Fruit fly (Drosophila melanogaster) whole organism, embryonic: Measurements from ENCODE around the gene CG17168.

Source experiments
- Asciz ChIP-seq: fragments of 200-800 bp; sonication (Bioruptor generic); optimal IDR thresholded peaks from 2 replicates; lab custom pipeline; 2017; ENCODE audit warnings: missing biosample characterization, mild to moderate bottlenecking, missing genetic modification characterization, missing genetic modification reagents
- BEAF-32 ChIP-seq: fragments of 200-800 bp; sonication (Bioruptor generic); optimal IDR thresholded peaks from 3 replicates; lab custom pipeline; 2017; ENCODE audit warnings: missing biosample characterization, missing genetic modification characterization, mild to moderate bottlenecking, moderate library complexity, missing genetic modification reagents
- Blimp-1 ChIP-seq: fragments of 200-800 bp; sonication (Bioruptor generic); optimal IDR thresholded peaks from 3 replicates; lab custom pipeline; 2018; ENCODE audit warnings: missing biosample characterization, missing genetic modification characterization, mild to moderate bottlenecking, moderate library complexity, missing genetic modification reagents
- CG11247 ChIP-seq: fragments of 200-800 bp; sonication (Bioruptor generic); IDR thresholded peaks from 2 replicates; pipeline ENCODE4 v1.3.6; 2022; ENCODE audit warnings: missing biosample characterization, missing genetic modification characterization
- CG11456 ChIP-seq: fragments of 200-800 bp; sonication (Bioruptor generic); IDR thresholded peaks from 3 replicates; pipeline ENCODE4 v1.3.6; 2022; ENCODE audit warnings: missing biosample characterization, missing genetic modification characterization
- CG11723 ChIP-seq: fragments of 200-800 bp; sonication (Bioruptor generic); optimal IDR thresholded peaks from 2 replicates; lab custom pipeline; 2017; ENCODE audit warnings: missing biosample characterization, mild to moderate bottlenecking, missing genetic modification characterization
- CG14050 ChIP-seq: fragments of 200-800 bp; sonication (Bioruptor generic); IDR thresholded peaks from 3 replicates; pipeline ENCODE4 v1.3.6; 2022; ENCODE audit warnings: missing biosample characterization, missing genetic modification characterization
- CG15479 ChIP-seq: fragments of 200-800 bp; sonication (Bioruptor generic); optimal IDR thresholded peaks from 3 replicates; lab custom pipeline; 2019; ENCODE audit warnings: missing biosample characterization, mild to moderate bottlenecking, missing genetic modification characterization, moderate library complexity
- CG1602 ChIP-seq: fragments of 200-800 bp; sonication (Bioruptor generic); optimal IDR thresholded peaks from 3 replicates; lab custom pipeline; 2016; ENCODE audit warnings: missing biosample characterization, missing genetic modification characterization
- CG1647 ChIP-seq: fragments of 200-800 bp; sonication (Bioruptor generic); optimal IDR thresholded peaks from 3 replicates; lab custom pipeline; 2016; ENCODE audit warnings: missing biosample characterization, missing genetic modification characterization
- CG30020 ChIP-seq: fragments of 200-800 bp; optimal IDR thresholded peaks from 2 replicates; lab custom pipeline; 2019; ENCODE audit warnings: missing biosample characterization, mild to moderate bottlenecking, missing genetic modification characterization, moderate library complexity
- CG32767 ChIP-seq: fragments of 200-800 bp; sonication (Bioruptor generic); IDR thresholded peaks from 2 replicates; pipeline ENCODE4 v1.3.6; 2022; ENCODE audit warnings: missing biosample characterization, missing genetic modification characterization
- CG3281 ChIP-seq: fragments of 200-800 bp; sonication (Bioruptor generic); optimal IDR thresholded peaks from 3 replicates; lab custom pipeline; 2017; ENCODE audit warnings: missing biosample characterization, mild to moderate bottlenecking, missing genetic modification characterization
- CG34224 ChIP-seq: fragments of 200-800 bp; sonication (Bioruptor generic); IDR thresholded peaks from 3 replicates; pipeline ENCODE4 v1.3.6; 2022; ENCODE audit warnings: missing biosample characterization, missing genetic modification characterization; ENCODE audit not compliant: partially characterized antibody
- CG34376 ChIP-seq: fragments of 200-800 bp; sonication (Bioruptor generic); optimal IDR thresholded peaks from 2 replicates; lab custom pipeline; 2018; ENCODE audit warnings: missing biosample characterization, mild to moderate bottlenecking, missing genetic modification characterization
- CG4328 ChIP-seq: fragments of 200-800 bp; sonication (Bioruptor generic); optimal IDR thresholded peaks from 3 replicates; lab custom pipeline; 2017; ENCODE audit warnings: missing biosample characterization, missing genetic modification reagents, missing genetic modification characterization
- CG5180 ChIP-seq: fragments of 200-800 bp; sonication (Bioruptor generic); optimal IDR thresholded peaks from 3 replicates; lab custom pipeline; 2017; ENCODE audit warnings: missing biosample characterization, missing genetic modification characterization, mild to moderate bottlenecking, moderate library complexity, missing genetic modification reagents
- CG6254 ChIP-seq: fragments of 200-800 bp; sonication (Bioruptor generic); optimal IDR thresholded peaks from 3 replicates; lab custom pipeline; 2017; ENCODE audit warnings: mild to moderate bottlenecking, missing biosample characterization, missing genetic modification reagents, missing genetic modification characterization
- CG6854 ChIP-seq: fragments of 200-800 bp; sonication (Bioruptor generic); optimal IDR thresholded peaks from 3 replicates; lab custom pipeline; 2017; ENCODE audit warnings: missing biosample characterization, mild to moderate bottlenecking, missing genetic modification characterization
- CG7556 ChIP-seq: fragments of 200-800 bp; sonication (Bioruptor generic); optimal IDR thresholded peaks from 2 replicates; lab custom pipeline; 2017; ENCODE audit warnings: missing biosample characterization, mild to moderate bottlenecking, missing genetic modification characterization
- CG7987 ChIP-seq: fragments of 200-800 bp; sonication (Bioruptor generic); optimal IDR thresholded peaks from 2 replicates; lab custom pipeline; 2018; ENCODE audit warnings: missing biosample characterization, mild to moderate bottlenecking, missing genetic modification characterization, moderate library complexity
- CG8281 ChIP-seq: fragments of 200-800 bp; sonication (Bioruptor generic); optimal IDR thresholded peaks from 2 replicates; lab custom pipeline; 2018; ENCODE audit warnings: missing biosample characterization, mild to moderate bottlenecking, missing genetic modification characterization, moderate library complexity
- CG8388 ChIP-seq: fragments of 200-800 bp; sonication (Bioruptor generic); optimal IDR thresholded peaks from 2 replicates; lab custom pipeline; 2019; ENCODE audit warnings: missing biosample characterization, mild to moderate bottlenecking, missing genetic modification characterization, moderate library complexity
- CG8924 ChIP-seq: fragments of 200-800 bp; optimal IDR thresholded peaks from 3 replicates; lab custom pipeline; 2019; ENCODE audit warnings: missing biosample characterization, mild to moderate bottlenecking, missing genetic modification characterization, moderate library complexity
- Doc2 ChIP-seq: fragments of 200-800 bp; sonication (Bioruptor generic); IDR thresholded peaks from 2 replicates; pipeline ENCODE4 v1.3.6; 2022; ENCODE audit warnings: missing biosample characterization, missing genetic modification characterization
- Drgx ChIP-seq: fragments of 200-800 bp; sonication (Bioruptor generic); IDR thresholded peaks from 2 replicates; pipeline ENCODE4 v1.3.6; 2022; ENCODE audit warnings: missing biosample characterization, missing genetic modification characterization
- ERR ChIP-seq: fragments of 200-800 bp; sonication (Bioruptor generic); optimal IDR thresholded peaks from 2 replicates; lab custom pipeline; 2016; ENCODE audit warnings: missing biosample characterization, missing genetic modification characterization
- HLH4C ChIP-seq: fragments of 200-800 bp; sonication (Bioruptor generic); IDR thresholded peaks from 3 replicates; pipeline ENCODE4 v1.3.6; 2022; ENCODE audit warnings: missing biosample characterization, missing genetic modification characterization; ENCODE audit not compliant: partially characterized antibody
- Hr78 ChIP-seq, 2 experiments: fragments of 200-800 bp in 1 of 2; fragments of >200 bp in 1 of 2; sonication (Bioruptor generic) in 1 of 2; optimal IDR thresholded peaks; 2 replicates each; lab custom pipeline; 2017 to 2019; ENCODE audit warnings: missing biosample characterization in 2 of 2, missing genetic modification characterization in 2 of 2, mild to moderate bottlenecking in 1 of 2, moderate library complexity in 1 of 2
- MBD-R2 ChIP-seq: fragments of 200-800 bp; sonication (Bioruptor generic); IDR thresholded peaks from 2 replicates; pipeline ENCODE4 v1.3.6; 2022; ENCODE audit warnings: missing biosample characterization, missing genetic modification characterization
- Med ChIP-seq: fragments of 200-800 bp; sonication (Bioruptor generic); peaks from one replicate; lab custom pipeline; 2016; ENCODE audit warnings: missing biosample characterization, missing genetic modification characterization, mild to moderate bottlenecking, inconsistent platforms, moderate library complexity
- Meics ChIP-seq: fragments of 200-800 bp; sonication (Bioruptor generic); optimal IDR thresholded peaks from 2 replicates; lab custom pipeline; 2017; ENCODE audit warnings: missing biosample characterization, mild to moderate bottlenecking, missing genetic modification characterization
- Pdp1 ChIP-seq, 2 experiments: fragments of 200-800 bp; sonication (Bioruptor generic); optimal IDR thresholded peaks; 3 replicates each; lab custom pipeline; 2016; ENCODE audit warnings: missing biosample characterization in 2 of 2, missing genetic modification characterization in 2 of 2, mild to moderate bottlenecking in 1 of 2, moderate library complexity in 1 of 2
- Sox100B ChIP-seq: fragments of 200-800 bp; sonication (Bioruptor generic); optimal IDR thresholded peaks from 3 replicates; lab custom pipeline; 2018; ENCODE audit warnings: missing biosample characterization, mild to moderate bottlenecking, missing genetic modification characterization
- amos ChIP-seq: fragments of 200-800 bp; sonication (Bioruptor generic); IDR thresholded peaks from 2 replicates; pipeline ENCODE4 v1.3.6; 2022; ENCODE audit warnings: missing biosample characterization, missing genetic modification characterization; ENCODE audit not compliant: partially characterized antibody
- ase ChIP-seq: fragments of 200-800 bp; sonication (Bioruptor generic); IDR thresholded peaks from 3 replicates; pipeline ENCODE4 v1.3.6; 2022; ENCODE audit warnings: missing biosample characterization, missing genetic modification characterization
- az2 ChIP-seq: fragments of 200-800 bp; sonication (Bioruptor generic); optimal IDR thresholded peaks from 3 replicates; lab custom pipeline; 2016; ENCODE audit warnings: missing biosample characterization, missing genetic modification characterization
- btn ChIP-seq: fragments of 200-800 bp; sonication (Bioruptor generic); optimal IDR thresholded peaks from 2 replicates; lab custom pipeline; 2016; ENCODE audit warnings: missing biosample characterization, missing genetic modification characterization
- cas ChIP-seq: fragments of 200-800 bp; sonication (Bioruptor generic); IDR thresholded peaks from 2 replicates; pipeline ENCODE4 v1.3.6; 2022; ENCODE audit warnings: missing biosample characterization, missing genetic modification characterization
- fd96Cb ChIP-seq: fragments of 200-800 bp; sonication (Bioruptor generic); optimal IDR thresholded peaks from 2 replicates; lab custom pipeline; 2018; ENCODE audit warnings: missing biosample characterization, mild to moderate bottlenecking, missing genetic modification characterization, moderate library complexity
- her ChIP-seq: fragments of 200-800 bp; sonication (Bioruptor generic); optimal IDR thresholded peaks from 2 replicates; lab custom pipeline; 2016; ENCODE audit warnings: missing biosample characterization, missing genetic modification characterization
- nau ChIP-seq: fragments of 200-800 bp; sonication (Bioruptor generic); optimal IDR thresholded peaks from 3 replicates; lab custom pipeline; 2017; ENCODE audit warnings: missing biosample characterization, mild to moderate bottlenecking, missing genetic modification characterization, missing genetic modification reagents
- pho ChIP-seq: fragments of 200-800 bp; sonication (Bioruptor generic); optimal IDR thresholded peaks from 2 replicates; lab custom pipeline; 2016; ENCODE audit warnings: missing biosample characterization, missing genetic modification characterization
- repo ChIP-seq: fragments of 200-800 bp; sonication (Bioruptor generic); optimal IDR thresholded peaks from 2 replicates; lab custom pipeline; 2016; ENCODE audit warnings: missing biosample characterization, missing genetic modification characterization
- sens-2 ChIP-seq: fragments of 200-800 bp; sonication (Bioruptor generic); IDR thresholded peaks from 2 replicates; pipeline ENCODE4 v1.3.6; 2022; ENCODE audit warnings: missing biosample characterization, missing genetic modification characterization
- sima ChIP-seq: fragments of 200-800 bp; sonication (Bioruptor generic); optimal IDR thresholded peaks from 2 replicates; lab custom pipeline; 2016; ENCODE audit warnings: missing biosample characterization, missing genetic modification characterization
- stc ChIP-seq: fragments of 200-800 bp; sonication (Bioruptor generic); IDR thresholded peaks from 2 replicates; pipeline ENCODE4 v1.3.6; 2022; ENCODE audit warnings: missing biosample characterization, missing genetic modification characterization
- stwl ChIP-seq: fragments of 200-800 bp; sonication (Bioruptor generic); optimal IDR thresholded peaks from 3 replicates; lab custom pipeline; 2018; ENCODE audit warnings: missing biosample characterization, mild to moderate bottlenecking, missing genetic modification characterization, moderate library complexity
- wor ChIP-seq: fragments of 200-800 bp; sonication (Bioruptor generic); IDR thresholded peaks from 2 replicates; pipeline ENCODE4 v1.3.6; 2022; ENCODE audit warnings: missing biosample characterization, missing genetic modification characterization
- yki ChIP-seq: fragments of >200 bp; optimal IDR thresholded peaks from 3 replicates; lab custom pipeline; 2018
- zfh2 ChIP-seq: fragments of 200-800 bp; sonication (Bioruptor generic); optimal IDR thresholded peaks from 2 replicates; lab custom pipeline; 2016; ENCODE audit warnings: missing biosample characterization, missing genetic modification characterization

The CG17168 gene

DNA sequence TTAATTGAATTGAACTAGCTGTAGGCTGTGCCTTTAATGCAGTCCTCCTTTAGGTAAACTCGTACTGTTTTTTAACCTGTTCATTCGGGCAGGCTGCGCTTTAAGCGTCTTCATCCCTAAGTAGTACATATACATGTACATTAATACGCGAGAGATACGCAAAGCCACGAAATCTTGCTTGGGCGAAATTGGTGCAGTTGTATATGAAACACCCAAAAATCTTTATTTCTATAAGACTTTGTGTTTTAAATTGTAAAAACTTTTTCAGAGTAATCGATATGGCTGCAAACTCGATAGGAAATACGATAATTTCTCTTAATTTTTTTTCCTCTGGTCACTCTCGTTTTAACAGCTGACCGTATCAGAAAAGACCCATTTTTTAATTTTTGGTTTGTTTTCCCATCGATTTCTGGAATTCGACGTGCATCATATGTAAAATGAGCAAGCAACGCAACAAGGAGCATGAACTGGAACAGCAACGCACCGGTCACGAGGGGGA lies at the start of gene CG17168, which contains the start of gene CG17163:
Gene CG17168, plus strand, starts transcription at position 332 of the 499 bp plus-strand sequence.
Gene CG17163, minus strand, starts transcription at position 303 of the 499 bp plus-strand sequence.
- no peak for TF ChIP-seq Blimp-1 (GFP tag; lab: Kevin White, UChicago)
- no peak for TF ChIP-seq CG7987
- TF ChIP-seq CG32767 (GFP tag; lab: Robert Waterston, UW): no peak
- TF ChIP-seq yki (lab: Kevin White, UChicago): no peak
- TF ChIP-seq CG11456: no peak
- no peak for TF ChIP-seq fd96Cb (tag; lab: Kevin White, UChicago)
- TF ChIP-seq CG6854 (GFP tag; lab: Kevin White, UChicago): no peak
- no peak for TF ChIP-seq amos (GFP tag; lab: Robert Waterston, UW)
- no peak for TF ChIP-seq pho (GFP tag; lab: Kevin White, UChicago)
- no peak for TF ChIP-seq stc (GFP tag; lab: Robert Waterston, UW)
- peak; percentile 12 for TF ChIP-seq stwl (tag; lab: Kevin White, UChicago)
- TF ChIP-seq CG5180 (GFP tag; lab: Kevin White, UChicago): no peak
- 0 out of 3 replicates have a peak, but pooled peaks have one; percentile 11 for TF ChIP-seq CG34224 (GFP tag; lab: Robert Waterston, UW)
- TF ChIP-seq zfh2 (GFP tag; lab: Kevin White, UChicago): no peak
- no peak for TF ChIP-seq az2 (GFP tag; lab: Kevin White, UChicago)
- no peak for TF ChIP-seq CG8281
- no peak for TF ChIP-seq Drgx (GFP tag; lab: Robert Waterston, UW)
- no peak for TF ChIP-seq CG11723 (GFP tag; lab: Kevin White, UChicago)
- TF ChIP-seq CG4328 (GFP tag; lab: Kevin White, UChicago): no peak
- TF ChIP-seq CG34376: no peak
- no peak for TF ChIP-seq CG14050 (GFP tag; lab: Robert Waterston, UW)
- no peak for TF ChIP-seq nau (GFP tag; lab: Kevin White, UChicago)
- TF ChIP-seq repo (GFP tag; lab: Kevin White, UChicago): no peak
- no peak for TF ChIP-seq wor (GFP tag; lab: Robert Waterston, UW)
- TF ChIP-seq CG3281 (GFP tag; lab: Kevin White, UChicago): no peak
- no peak for TF ChIP-seq CG1602 (GFP tag; lab: Kevin White, UChicago)
- TF ChIP-seq her (GFP tag; lab: Kevin White, UChicago): no peak
- no peak for TF ChIP-seq Hr78 (GFP tag; optimal IDR thresholded peaks at IDR 0.05; lab: Kevin White, UChicago)
- TF ChIP-seq ase (GFP tag; lab: Robert Waterston, UW): no peak
- no peak for TF ChIP-seq Sox100B (GFP tag; lab: Kevin White, UChicago)
- no peak for TF ChIP-seq Asciz
- no peak for TF ChIP-seq CG7556 (GFP tag; lab: Kevin White, UChicago)
- no peak for TF ChIP-seq Meics (GFP tag; lab: Kevin White, UChicago)
- TF ChIP-seq btn (GFP tag; lab: Kevin White, UChicago): no peak
- TF ChIP-seq Med: peak; percentile 39
- no peak for TF ChIP-seq CG1647
- no peak for TF ChIP-seq sens-2 (GFP tag; lab: Robert Waterston, UW)
- no peak for TF ChIP-seq CG6254 (GFP tag; lab: Kevin White, UChicago)
- peak; percentile 54 for TF ChIP-seq CG30020
- peak; percentile 68 for TF ChIP-seq BEAF-32 (GFP tag; lab: Kevin White, UChicago)
- no peak for TF ChIP-seq Pdp1 (GFP tag; optimal IDR thresholded peaks at IDR 0.05; lab: Kevin White, UChicago)
- TF ChIP-seq CG11247 (GFP tag; lab: Robert Waterston, UW): no peak
- TF ChIP-seq cas: no peak
- TF ChIP-seq CG15479 (GFP tag; lab: Kevin White, UChicago): peak; percentile 23
- TF ChIP-seq Doc2 (GFP tag; lab: Robert Waterston, UW): no peak
- no peak for TF ChIP-seq sima
- TF ChIP-seq CG8388 (GFP tag; lab: Kevin White, UChicago): no peak
- peak; percentile 28; the same call in 2 of the 3 replicates for TF ChIP-seq HLH4C (GFP tag; lab: Robert Waterston, UW)
- no peak for TF ChIP-seq CG8924
- peak; percentile 35; the same call in 1 of the 2 replicates for TF ChIP-seq MBD-R2 (GFP tag; lab: Robert Waterston, UW)
- TF ChIP-seq ERR (GFP tag; lab: Kevin White, UChicago): no peak
